Worm (Caenorhabditis elegans) whole organism, young adult: ENCODE measurements around the gene VY10G11R.1.
"Not testable (repeated sequence)": the region's sequence is repeated elsewhere in the genome, so short reads cannot be mapped to it uniquely, and the experiment has no call there.

ENCODE experiments used
- atf-7 ChIP-seq: sonication (generic microtip); optimal IDR thresholded peaks from 2 replicates; lab custom pipeline; 2017; ENCODE audit warnings: mild to moderate bottlenecking, missing genetic modification characterization, missing compliant biosample characterization
- bed-2 ChIP-seq: fragments of 200-800 bp; sonication (Bioruptor generic); IDR thresholded peaks from 2 replicates; pipeline ENCODE4 v1.3.6; 2022; ENCODE audit warnings: missing genetic modification reagents, missing genetic modification characterization, missing compliant biosample characterization
- dpl-1 ChIP-seq: fragments of 150-350 bp; optimal IDR thresholded peaks from 2 replicates; lab custom pipeline; 2014; ENCODE audit warnings: missing biosample characterization, missing genetic modification reagents, missing genetic modification characterization
- ekl-4 ChIP-seq: fragments of 200-800 bp; sonication (Bioruptor generic); IDR thresholded peaks from 2 replicates; pipeline ENCODE4 v1.3.6; 2022; ENCODE audit warnings: missing genetic modification reagents, missing genetic modification characterization, missing compliant biosample characterization
- let-607 ChIP-seq, 2 experiments: fragments of 200-800 bp in 1 of 2; sonication (Bioruptor generic) in 1 of 2; sonication (generic microtip) in 1 of 2; optimal IDR thresholded peaks; 2 replicates each; lab custom pipeline; 2016 to 2018; ENCODE audit warnings: mild to moderate bottlenecking in 2 of 2, missing compliant biosample characterization in 2 of 2, missing genetic modification characterization in 2 of 2, moderate library complexity in 2 of 2, missing genotype in 1 of 2
- madf-3 ChIP-seq: fragments of 200-800 bp; sonication (Bioruptor generic); IDR thresholded peaks from 2 replicates; pipeline ENCODE4 v1.3.6; 2022; ENCODE audit warnings: missing genetic modification reagents, missing genetic modification characterization, missing compliant biosample characterization
- nhr-90 ChIP-seq: sonication (generic microtip); optimal IDR thresholded peaks from 2 replicates; lab custom pipeline; 2016; ENCODE audit warnings: missing genotype, mild to moderate bottlenecking, missing genetic modification characterization, missing compliant biosample characterization
- tbx-9 ChIP-seq: sonication (generic microtip); optimal IDR thresholded peaks from 2 replicates; lab custom pipeline; 2016; ENCODE audit warnings: borderline replicate concordance, missing genetic modification characterization, inconsistent platforms, missing compliant biosample characterization

DNA sequence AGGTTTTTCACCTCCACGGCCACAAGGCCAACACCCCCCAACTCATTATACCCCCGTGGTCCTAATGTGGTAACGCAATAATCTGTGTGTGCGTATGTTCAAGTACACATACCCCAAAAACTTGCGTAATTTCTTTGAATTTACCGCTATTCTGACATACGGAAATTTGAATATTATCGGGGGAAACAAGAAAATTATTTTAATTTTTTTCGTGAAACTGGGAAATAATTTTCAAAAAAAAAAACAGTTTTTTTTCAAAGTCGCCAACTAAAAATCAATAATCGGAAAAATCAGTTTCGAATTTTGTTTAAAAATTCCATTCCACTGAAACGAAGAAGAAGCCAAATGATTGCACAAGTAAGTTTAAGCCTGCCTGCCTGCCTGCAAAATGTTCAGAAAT lies 10.1 kb upstream of the VY10G11R.1 start, which contains the start of gene Y51H4A.938:
- TF ChIP-seq bed-2; tbx-9 (tag; lab: Kevin White, UChicago); ekl-4 (GFP tag; lab: Robert Waterston, UW); nhr-90 (tag; lab: Kevin White, UChicago); dpl-1; let-607 (tag; optimal IDR thresholded peaks at IDR 0.05; lab: Kevin White, UChicago); madf-3; atf-7 (tag; lab: Kevin White, UChicago): not testable (repeated sequence)
